Fruit fly (Drosophila melanogaster) whole organism, wandering third instar larva: ENCODE data around the gene CG15635.

Source experiments
- Abd-B ChIP-seq: fragments of >200 bp; optimal IDR thresholded peaks from 2 replicates; lab custom pipeline; 2017; ENCODE audit warnings: missing biosample characterization, missing genetic modification characterization
- CG32264 ChIP-seq: fragments of 200-800 bp; sonication (Bioruptor generic); optimal IDR thresholded peaks from 2 replicates; lab custom pipeline; 2016; ENCODE audit warnings: missing biosample characterization, missing genetic modification characterization
- CG9705 ChIP-seq: fragments of 200-800 bp; sonication (Bioruptor generic); optimal IDR thresholded peaks from 2 replicates; lab custom pipeline; 2018; ENCODE audit warnings: missing biosample characterization, mild to moderate bottlenecking, missing genetic modification characterization
- Dfd ChIP-seq: fragments of >200 bp; optimal IDR thresholded peaks from 2 replicates; lab custom pipeline; 2017; ENCODE audit warnings: missing biosample characterization, missing genetic modification characterization
- Dif ChIP-seq: fragments of 200-275, 200-300 bp; sonication (Bioruptor generic); optimal IDR thresholded peaks from 2 replicates; lab custom pipeline; 2018; ENCODE audit warnings: missing biosample characterization, missing genetic modification characterization; ENCODE audit not compliant: partially characterized antibody
- GATAd ChIP-seq: sonication (Bioruptor generic); optimal IDR thresholded peaks from 2 replicates; lab custom pipeline; 2016; ENCODE audit warnings: missing biosample characterization, missing genetic modification characterization
- HLH106 ChIP-seq: fragments of 200-800 bp; optimal IDR thresholded peaks from 3 replicates; lab custom pipeline; 2019; ENCODE audit warnings: missing biosample characterization, mild to moderate bottlenecking, missing genetic modification characterization, moderate library complexity
- Hnf4 ChIP-seq: fragments of 200-800 bp; sonication (Bioruptor generic); optimal IDR thresholded peaks from 2 replicates; lab custom pipeline; 2016; ENCODE audit warnings: missing biosample characterization, mild to moderate bottlenecking, missing genetic modification characterization
- Hr83 ChIP-seq: fragments of 200-300 bp; sonication (Bioruptor generic); optimal IDR thresholded peaks from 2 replicates; lab custom pipeline; 2016; ENCODE audit warnings: missing biosample characterization, mild to moderate bottlenecking, missing genetic modification characterization, moderate library complexity; ENCODE audit not compliant: poor library complexity, severe bottlenecking
- Jra ChIP-seq: sonication (Bioruptor generic); optimal IDR thresholded peaks from 2 replicates; lab custom pipeline; 2016; ENCODE audit warnings: missing biosample characterization, missing genetic modification characterization
- Myc ChIP-seq: fragments of >200 bp; optimal IDR thresholded peaks from 2 replicates; lab custom pipeline; 2017
- N ChIP-seq: fragments of >200 bp; optimal IDR thresholded peaks from 2 replicates; lab custom pipeline; 2018; ENCODE audit warnings: missing biosample characterization, missing external identifiers, missing genetic modification characterization
- OdsH ChIP-seq: fragments of 200-800 bp; sonication (Bioruptor generic); optimal IDR thresholded peaks from 2 replicates; lab custom pipeline; 2016; ENCODE audit warnings: missing biosample characterization, mild to moderate bottlenecking, missing genetic modification characterization
- Sp1 ChIP-seq: fragments of 200-800 bp; sonication (Bioruptor generic); optimal IDR thresholded peaks from 3 replicates; lab custom pipeline; 2019; ENCODE audit warnings: missing biosample characterization, mild to moderate bottlenecking, missing genetic modification characterization, moderate library complexity
- Vsx2 ChIP-seq: fragments of 200-300, 225-300 bp; sonication (Bioruptor generic); optimal IDR thresholded peaks from 2 replicates; lab custom pipeline; 2018; ENCODE audit warnings: missing biosample characterization, missing genetic modification characterization; ENCODE audit not compliant: partially characterized antibody
- br ChIP-seq: fragments of 200-800 bp; sonication (Bioruptor generic); optimal IDR thresholded peaks from 2 replicates; lab custom pipeline; 2016; ENCODE audit warnings: missing biosample characterization, missing genetic modification characterization
- dl ChIP-seq, 2 experiments: fragments of 175-275, 200-275 bp in 1 of 2; fragments of 200-275 bp in 1 of 2; sonication (Bioruptor generic); optimal IDR thresholded peaks; lab custom pipeline; 2018; ENCODE audit warnings: mild to moderate bottlenecking in 2 of 2, missing biosample characterization in 2 of 2, missing genetic modification characterization in 2 of 2, moderate library complexity in 2 of 2; ENCODE audit not compliant: partially characterized antibody in 2 of 2, insufficient read depth in 1 of 2
- dmrt93B ChIP-seq: fragments of 200-800 bp; sonication (Bioruptor generic); optimal IDR thresholded peaks from 2 replicates; lab custom pipeline; 2018; ENCODE audit warnings: missing biosample characterization, mild to moderate bottlenecking, missing genetic modification characterization
- dsf ChIP-seq: sonication (Bioruptor generic); optimal IDR thresholded peaks from 2 replicates; lab custom pipeline; 2016; ENCODE audit warnings: missing biosample characterization, missing genetic modification characterization, borderline replicate concordance
- ey ChIP-seq: fragments of 200-800 bp; sonication (Bioruptor generic); optimal IDR thresholded peaks from 2 replicates; lab custom pipeline; 2016; ENCODE audit warnings: missing biosample characterization, missing genetic modification characterization
- foxo ChIP-seq, 2 experiments: fragments of 200-800 bp; sonication (Bioruptor generic); optimal IDR thresholded peaks; 2 replicates in 1 of 2; 3 replicates in 1 of 2; lab custom pipeline; 2016 to 2017; ENCODE audit warnings: missing biosample characterization in 2 of 2, missing genetic modification characterization in 2 of 2
- fru ChIP-seq: fragments of 200-800 bp; sonication (Bioruptor generic); optimal IDR thresholded peaks from 3 replicates; lab custom pipeline; 2016; ENCODE audit warnings: missing biosample characterization, mild to moderate bottlenecking, missing genetic modification characterization
- h ChIP-seq: fragments of 200-800 bp; sonication (Bioruptor generic); optimal IDR thresholded peaks from 3 replicates; lab custom pipeline; 2016; ENCODE audit warnings: missing biosample characterization, mild to moderate bottlenecking, missing genetic modification characterization
- jim ChIP-seq: fragments of 175-275, 200-325 bp; sonication (Bioruptor generic); optimal IDR thresholded peaks from 2 replicates; lab custom pipeline; 2016; ENCODE audit warnings: missing biosample characterization, mild to moderate bottlenecking, missing genetic modification characterization
- psq ChIP-seq: fragments of 200-800 bp; sonication (Bioruptor generic); optimal IDR thresholded peaks from 3 replicates; lab custom pipeline; 2017; ENCODE audit warnings: missing biosample characterization, mild to moderate bottlenecking, missing genetic modification characterization, moderate library complexity
- rgr ChIP-seq: fragments of 200-800 bp; sonication (Bioruptor generic); optimal IDR thresholded peaks from 3 replicates; lab custom pipeline; 2016; ENCODE audit warnings: missing biosample characterization, mild to moderate bottlenecking, missing genetic modification characterization
- sage ChIP-seq: fragments of 200-800 bp; sonication (Bioruptor generic); optimal IDR thresholded peaks from 2 replicates; lab custom pipeline; 2016; ENCODE audit warnings: missing biosample characterization, mild to moderate bottlenecking, missing genetic modification characterization
- tai ChIP-seq: sonication (Bioruptor generic); optimal IDR thresholded peaks from 2 replicates; lab custom pipeline; 2016; ENCODE audit warnings: missing biosample characterization, missing genetic modification characterization
- woc ChIP-seq: sonication (Bioruptor generic); optimal IDR thresholded peaks from 2 replicates; lab custom pipeline; 2016; ENCODE audit warnings: missing biosample characterization, mild to moderate bottlenecking, missing genetic modification characterization

The CG15635 gene

DNA sequence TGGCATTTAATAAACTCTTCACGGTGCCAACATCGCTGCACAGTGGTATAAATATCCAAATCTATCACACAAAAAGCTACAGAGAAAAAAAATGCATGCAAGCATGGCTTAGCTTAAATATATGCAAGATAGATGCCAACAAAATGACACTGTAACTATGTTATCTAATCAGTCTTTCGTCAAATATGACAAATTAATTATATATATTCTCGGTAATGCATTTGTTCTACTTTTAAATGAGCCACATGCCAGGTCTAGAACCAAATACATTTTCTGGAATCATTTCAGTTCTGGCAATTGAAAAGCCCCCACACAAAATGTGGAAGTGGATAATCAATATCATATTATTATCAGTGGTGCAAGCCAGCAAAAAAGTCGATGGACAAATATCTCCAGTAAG is 1.8 kb upstream of the CG15635 start, which contains the start of gene BG642163:
BG642163 (plus strand) TSS at position 301 of the 400 bp plus-strand sequence.
- TF ChIP-seq N (GFP tag; lab: Kevin White, UChicago) (no peak), woc (no peak), Sp1 (no peak), OdsH (GFP tag; lab: Kevin White, UChicago) (no peak), HLH106 (no peak), rgr (GFP tag; lab: Kevin White, UChicago) (no peak), Jra (GFP tag; lab: Kevin White, UChicago) (no peak), dl (GFP tag; optimal IDR thresholded peaks at IDR 0.05; lab: Kevin White, UChicago; ENCODE audit: insufficient read depth in 1 of 2, partially characterized antibody in 2 of 2) (no peak), GATAd (GFP tag; lab: Kevin White, UChicago) (no peak), Hnf4 (GFP tag; lab: Kevin White, UChicago) (no peak)
- TF ChIP-seq, all 38 proteins: peak for 0

DNA sequence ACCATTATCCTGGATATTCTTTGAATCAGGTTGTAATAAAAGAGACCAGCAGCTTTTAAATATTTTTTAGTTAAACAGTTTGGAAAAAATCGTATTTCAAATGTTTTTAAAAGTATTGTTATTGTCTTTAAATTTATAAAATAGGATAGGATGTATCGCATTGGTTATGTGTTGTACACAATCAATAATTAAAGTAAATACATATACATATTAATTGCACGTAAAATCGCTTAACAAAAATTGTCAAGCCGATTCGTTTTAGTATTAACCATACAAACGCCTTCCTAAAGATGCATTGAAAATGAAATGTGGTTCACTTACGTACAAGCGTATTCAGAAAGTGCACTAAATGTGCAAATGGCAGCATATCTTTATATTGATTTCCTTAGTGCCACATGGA is 4.0 kb downstream of the CG15635 start, which contains the start of gene CG43798:
CG43798 (plus strand) TSS at position 301 of the 400 bp plus-strand sequence.
- TF ChIP-seq rgr (GFP tag; lab: Kevin White, UChicago) (no peak), OdsH (GFP tag; lab: Kevin White, UChicago) (no peak), Vsx2 (GFP tag; lab: Kevin White, UChicago) (no peak), Dfd (no peak), GATAd (GFP tag; lab: Kevin White, UChicago) (no peak), Hr83 (GFP tag; lab: Kevin White, UChicago) (no peak), jim (GFP tag; lab: Kevin White, UChicago) (no peak), Dif (no peak), br (no peak), CG32264 (GFP tag; lab: Kevin White, UChicago) (no peak), Abd-B (GFP tag; lab: Kevin White, UChicago) (no peak)
- TF ChIP-seq, all 38 proteins: peak for 0

dm6 chr2L:4648804-4649203 is 6.0 kb downstream of the CG15635 start:
- TF ChIP-seq foxo (GFP tag; optimal IDR thresholded peaks at IDR 0.05; lab: Kevin White, UChicago), result peak in 1 of 2 experiments; percentile 40
- peak; percentile 47 for TF ChIP-seq ey (GFP tag; lab: Kevin White, UChicago)
- TF ChIP-seq Hnf4 (GFP tag; lab: Kevin White, UChicago), result peak; percentile 25
- peak; percentile 19 for TF ChIP-seq br
- peak; percentile 3 for TF ChIP-seq OdsH (GFP tag; lab: Kevin White, UChicago)
- TF ChIP-seq dl (GFP tag; optimal IDR thresholded peaks at IDR 0.05; lab: Kevin White, UChicago; ENCODE audit: insufficient read depth in 1 of 2, partially characterized antibody in 2 of 2), result no peak
- TF ChIP-seq h (GFP tag; lab: Kevin White, UChicago), result peak; percentile 46
- no peak for TF ChIP-seq dsf (GFP tag; lab: Kevin White, UChicago)
- peak; percentile 16 for TF ChIP-seq dmrt93B
- no peak for TF ChIP-seq tai (GFP tag; lab: Kevin White, UChicago)
- peak; percentile 19 for TF ChIP-seq fru
- peak; percentile 22 for TF ChIP-seq rgr (GFP tag; lab: Kevin White, UChicago)
- peak; percentile 15 for TF ChIP-seq psq (GFP tag; lab: Kevin White, UChicago)
- TF ChIP-seq Abd-B (GFP tag; lab: Kevin White, UChicago), result no peak
- peak; percentile 27 for TF ChIP-seq HLH106
- TF ChIP-seq N (GFP tag; lab: Kevin White, UChicago), result no peak
- TF ChIP-seq Sp1, result peak; percentile 15
- TF ChIP-seq, all 38 proteins: peak for 12

DNA sequence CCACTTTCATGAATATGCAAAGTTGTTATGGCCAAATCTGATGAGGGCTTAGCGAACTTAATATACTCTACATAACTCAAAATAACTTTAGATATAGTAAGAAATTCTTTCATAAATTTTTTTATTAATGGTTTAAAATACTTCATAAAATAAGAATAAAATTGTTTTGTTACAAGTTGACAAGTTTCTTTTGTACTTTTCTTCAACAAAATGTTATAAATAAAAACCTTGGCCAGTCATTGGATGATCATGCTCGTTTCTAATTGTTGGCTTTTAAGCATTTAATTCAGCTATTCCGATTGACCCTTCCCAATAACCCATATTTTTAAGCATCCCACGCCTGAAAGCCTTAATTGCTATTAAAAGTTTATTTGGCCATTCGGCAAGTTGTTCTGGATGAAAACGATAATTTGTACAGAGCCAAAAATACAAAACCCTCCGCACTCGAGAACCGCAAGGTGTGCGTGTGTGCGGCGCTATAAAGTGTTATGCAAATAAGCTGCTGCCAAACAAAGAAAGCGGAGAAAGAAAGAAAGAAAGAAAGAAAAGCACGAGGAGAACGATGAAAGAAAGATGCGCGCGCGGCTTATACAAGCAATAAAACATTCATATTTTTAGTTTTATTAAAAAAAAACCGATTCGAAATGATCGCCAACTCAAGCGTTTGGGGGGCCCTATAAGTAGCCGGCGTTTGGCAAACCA is 8.1 kb downstream of the CG15635 start, which contains the start of gene CG3355:
CG3355 (plus strand) TSS at position 652 of the 702 bp plus-strand sequence.
- TF ChIP-seq CG9705 (GFP tag; lab: Kevin White, UChicago) (no peak), psq (GFP tag; lab: Kevin White, UChicago) (peak; percentile 17)

DNA sequence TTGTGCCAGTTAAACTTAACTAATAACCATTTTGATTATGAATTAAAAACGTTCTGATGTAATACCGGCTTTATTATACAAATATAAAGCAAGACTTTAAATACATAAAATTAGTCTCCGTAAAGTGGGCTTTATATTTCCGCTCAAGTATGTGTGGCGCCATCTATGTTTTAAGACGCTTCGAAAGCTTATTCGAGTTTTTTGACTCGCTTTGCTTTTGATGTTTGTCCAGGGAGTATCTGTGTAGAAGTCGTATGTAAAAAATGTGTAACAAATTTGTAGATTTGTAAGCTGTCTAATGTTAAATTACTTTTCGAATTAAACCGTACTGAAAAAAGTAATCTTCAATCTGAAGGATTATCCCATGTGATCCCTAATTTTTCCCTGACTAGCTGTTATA is 18.2 kb downstream of the CG15635 start:
- peak; percentile 22 for TF ChIP-seq Myc
- TF ChIP-seq psq (GFP tag; lab: Kevin White, UChicago), result no peak
- TF ChIP-seq sage (GFP tag; lab: Kevin White, UChicago), result no peak
- TF ChIP-seq foxo (GFP tag; optimal IDR thresholded peaks at IDR 0.05; lab: Kevin White, UChicago), result no peak
- TF ChIP-seq, all 38 proteins: peak for 1
